Worm (Caenorhabditis elegans): ENCODE data around the gene F47B8.14.

F47B8.14 gene

DNA sequence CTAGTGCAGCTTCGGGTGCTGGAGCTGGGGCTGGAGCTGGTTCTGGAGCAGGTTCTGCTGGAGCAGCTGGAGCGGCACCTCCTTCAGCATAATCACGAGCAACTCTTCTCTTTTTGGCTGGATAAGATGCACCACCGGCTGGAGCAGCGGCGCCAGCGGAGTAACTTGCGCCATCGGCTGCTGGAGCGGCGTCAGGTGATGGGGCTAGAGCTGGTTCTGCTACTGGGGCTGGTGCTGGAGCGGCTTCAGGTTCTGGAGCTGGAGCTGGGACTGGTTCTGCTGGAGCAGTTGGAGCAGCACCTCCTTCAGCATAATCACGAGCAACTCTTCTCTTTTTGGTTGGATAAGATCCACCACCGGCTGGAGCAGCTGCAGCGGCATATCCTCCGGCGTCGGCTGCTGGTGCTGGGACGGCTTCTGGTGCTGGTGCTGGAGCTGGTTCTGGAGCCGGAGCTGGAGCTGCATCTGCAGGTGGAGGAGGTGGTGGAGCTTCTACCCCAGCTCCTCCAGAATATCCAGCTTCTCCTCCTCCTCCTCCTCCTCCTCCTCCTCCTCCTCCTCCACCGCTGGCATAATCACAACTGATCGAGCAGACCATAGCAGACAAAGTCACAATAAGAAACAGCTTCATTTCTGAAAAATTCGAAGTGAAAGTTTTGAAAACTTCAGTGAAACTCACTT, 1.1 kb upstream of the F47B8.14 start, which contains the start of gene F47B8.13:
TSS of gene F47B8.13 (minus strand) at position 631 of the 681 bp plus-strand sequence.
- TF ChIP-seq elt-3 (tag; optimal IDR thresholded peaks at IDR 0.05) (no peak), ceh-39 (tag; optimal IDR thresholded peaks at IDR 0.05) (no peak), hlh-1 (tag; optimal IDR thresholded peaks at IDR 0.05) (no peak), bed-3 (GFP tag; optimal IDR thresholded peaks at IDR 0.05) (no peak), M03D4.4 (tag; optimal IDR thresholded peaks at IDR 0.05) (no peak), unc-62 (GFP tag; optimal IDR thresholded peaks at IDR 0.05) (no peak), nhr-28 (tag; optimal IDR thresholded peaks at IDR 0.05) (no peak)

- no peak for TF ChIP-seq ztf-11 (tag; optimal IDR thresholded peaks at IDR 0.05)
- TF ChIP-seq sptf-1 (tag; optimal IDR thresholded peaks at IDR 0.05): peak; percentile 22
- TF ChIP-seq ham-2 (GFP tag; optimal IDR thresholded peaks at IDR 0.05): no peak
- peak; percentile 31 for TF ChIP-seq drap-1 (GFP tag; optimal IDR thresholded peaks at IDR 0.05)
- TF ChIP-seq nhr-76 (tag; optimal IDR thresholded peaks at IDR 0.05): no peak
These were observed 479 bp downstream of the F47B8.14 start for ce11 chrV:14320730-14321319.

DNA sequence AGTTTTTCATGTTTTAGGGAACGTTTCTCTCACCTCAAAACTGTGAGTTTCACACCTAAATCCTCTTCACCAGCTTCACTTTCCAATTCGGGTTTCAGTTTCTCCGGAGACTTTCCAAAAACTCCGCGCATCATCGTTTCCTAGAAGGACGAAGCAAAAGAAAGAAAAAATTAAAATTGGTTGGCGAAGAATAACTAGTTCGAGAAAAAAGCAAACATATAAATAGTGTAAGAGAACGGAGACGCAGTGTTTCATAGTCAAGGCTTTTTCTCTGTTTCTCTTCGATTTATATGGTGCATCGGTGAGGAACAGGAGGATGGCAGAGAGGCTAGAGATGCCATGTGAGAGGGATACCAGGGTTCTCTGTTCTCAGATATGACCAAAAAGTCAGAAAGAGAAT, 2.4 kb downstream of the F47B8.14 start, which contains the start of gene F47B8.3:
TSS of gene F47B8.3 (minus strand) at position 261 of the 400 bp plus-strand sequence.
- TF ChIP-seq mls-2 (tag; optimal IDR thresholded peaks at IDR 0.05) (no peak), ces-1 (GFP tag; optimal IDR thresholded peaks at IDR 0.05) (peak; percentile 17)

ce11 chrV:14324502-14325467, 4.4 kb downstream of the F47B8.14 start, which contains the start of the genes F47B8.4 and F47B8.18:
Gene F47B8.4 (minus strand): TSS chrV:14324673.
Gene F47B8.18 (minus strand): TSS chrV:14325464.
- no peak for TF ChIP-seq mab-5 (tag; optimal IDR thresholded peaks at IDR 0.05)
- no peak for TF ChIP-seq ces-1 (GFP tag; optimal IDR thresholded peaks at IDR 0.05)
- no peak for TF ChIP-seq blmp-1 (tag; optimal IDR thresholded peaks at IDR 0.05)
- no peak for TF ChIP-seq flh-1 (GFP tag; optimal IDR thresholded peaks at IDR 0.05)
- no peak for TF ChIP-seq sem-2 (GFP tag; optimal IDR thresholded peaks at IDR 0.05)
- no peak for TF ChIP-seq drap-1 (GFP tag; optimal IDR thresholded peaks at IDR 0.05)
- no peak for TF ChIP-seq ceh-83 (GFP tag; optimal IDR thresholded peaks at IDR 0.05)
- TF ChIP-seq unc-120 (tag; optimal IDR thresholded peaks at IDR 0.05; ENCODE audit: poor library complexity, severe bottlenecking): no peak
- no peak for TF ChIP-seq bed-3 (GFP tag; optimal IDR thresholded peaks at IDR 0.05)
- TF ChIP-seq nhr-237 (tag; optimal IDR thresholded peaks at IDR 0.05): no peak
- no peak for TF ChIP-seq nhr-12 (tag; optimal IDR thresholded peaks at IDR 0.05)

DNA sequence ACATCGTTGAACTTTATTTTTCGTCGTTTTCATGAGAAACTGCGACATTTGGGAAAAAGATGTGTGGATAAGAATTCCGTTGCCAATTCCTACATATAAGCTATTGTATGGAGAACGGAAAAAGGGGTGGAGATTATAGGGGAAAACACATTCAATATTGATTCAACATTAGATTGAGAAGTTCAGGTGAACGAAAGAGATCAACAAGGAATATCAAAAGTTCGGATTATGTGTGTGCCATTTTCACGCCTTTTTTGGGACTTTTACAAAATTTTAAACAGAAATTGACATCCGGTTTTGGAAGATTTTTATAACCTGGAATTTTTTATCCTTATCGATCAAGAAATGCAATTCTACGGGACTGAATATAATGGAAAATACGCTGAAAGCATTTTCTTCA, 7.4 kb downstream of the F47B8.14 start, which contains the start of gene F47B8.5:
TSS of gene F47B8.5 (minus strand) at position 101 of the 400 bp plus-strand sequence.
- TF ChIP-seq flh-1 (GFP tag; optimal IDR thresholded peaks at IDR 0.05) (no peak), pha-4 (tag; optimal IDR thresholded peaks at IDR 0.05) (no peak), elt-3 (tag; optimal IDR thresholded peaks at IDR 0.05) (no peak), ham-2 (GFP tag; optimal IDR thresholded peaks at IDR 0.05) (no peak), M03D4.4 (tag; optimal IDR thresholded peaks at IDR 0.05) (no peak), ztf-11 (tag; optimal IDR thresholded peaks at IDR 0.05) (no peak), lin-13 (tag; optimal IDR thresholded peaks at IDR 0.05) (no peak), cnd-1 (tag; optimal IDR thresholded peaks at IDR 0.05) (no peak), nhr-2 (tag; optimal IDR thresholded peaks at IDR 0.05) (no peak), lin-32 (GFP tag; optimal IDR thresholded peaks at IDR 0.05) (no peak), hlh-1 (tag; optimal IDR thresholded peaks at IDR 0.05) (no peak), tbx-8 (GFP tag; optimal IDR thresholded peaks at IDR 0.05) (no peak), ceh-83 (GFP tag; optimal IDR thresholded peaks at IDR 0.05) (no peak), unc-62 (GFP tag; optimal IDR thresholded peaks at IDR 0.05) (no peak), nhr-28 (tag; optimal IDR thresholded peaks at IDR 0.05) (no peak), ces-1 (GFP tag; optimal IDR thresholded peaks at IDR 0.05) (no peak), unc-120 (tag; optimal IDR thresholded peaks at IDR 0.05; ENCODE audit: poor library complexity, severe bottlenecking) (no peak), sem-2 (GFP tag; optimal IDR thresholded peaks at IDR 0.05) (no peak)
